Fruit fly (Drosophila melanogaster) whole organism, embryonic: ENCODE data around the gene CG12723.

Experiments used
- CG10267 ChIP-seq: fragments of 200-800 bp; sonication (Bioruptor generic); optimal IDR thresholded peaks from 2 replicates; lab custom pipeline; 2018; ENCODE audit warnings: missing biosample characterization, mild to moderate bottlenecking, missing genetic modification characterization, moderate library complexity
- CG11093 ChIP-seq: fragments of 200-800 bp; sonication (Bioruptor generic); IDR thresholded peaks from 3 replicates; pipeline ENCODE4 v1.3.6; 2022; ENCODE audit warnings: missing biosample characterization, missing genetic modification characterization
- CG11560 ChIP-seq: fragments of 200-800 bp; sonication (Bioruptor generic); IDR thresholded peaks from 3 replicates; pipeline ENCODE4 v1.3.6; 2022; ENCODE audit warnings: missing biosample characterization, missing genetic modification characterization
- CG11723 ChIP-seq: fragments of 200-800 bp; sonication (Bioruptor generic); optimal IDR thresholded peaks from 2 replicates; lab custom pipeline; 2017; ENCODE audit warnings: missing biosample characterization, mild to moderate bottlenecking, missing genetic modification characterization
- CG12299 ChIP-seq: fragments of 200-800 bp; sonication (Bioruptor generic); optimal IDR thresholded peaks from 2 replicates; lab custom pipeline; 2018; ENCODE audit warnings: missing biosample characterization, mild to moderate bottlenecking, missing genetic modification characterization
- CG12744 ChIP-seq: fragments of 200-800 bp; sonication (Bioruptor generic); optimal IDR thresholded peaks from 2 replicates; lab custom pipeline; 2016; ENCODE audit warnings: missing biosample characterization, missing genetic modification characterization
- CG13296 ChIP-seq: fragments of 200-800 bp; sonication (Bioruptor generic); optimal IDR thresholded peaks from 3 replicates; lab custom pipeline; 2018; ENCODE audit warnings: missing biosample characterization, mild to moderate bottlenecking, missing genetic modification characterization
- CG1602 ChIP-seq: fragments of 200-800 bp; sonication (Bioruptor generic); optimal IDR thresholded peaks from 3 replicates; lab custom pipeline; 2016; ENCODE audit warnings: missing biosample characterization, missing genetic modification characterization
- CG16813 ChIP-seq: fragments of 200-800 bp; sonication (Bioruptor generic); IDR thresholded peaks from 3 replicates; pipeline ENCODE4 v1.3.6; 2022; ENCODE audit warnings: missing biosample characterization, missing genetic modification characterization; ENCODE audit not compliant: partially characterized antibody
- CG17361 ChIP-seq: fragments of 200-800 bp; sonication (Bioruptor generic); IDR thresholded peaks from 3 replicates; pipeline ENCODE4 v1.3.6; 2022; ENCODE audit warnings: missing biosample characterization, missing genetic modification characterization
- CG18599 ChIP-seq: fragments of 200-800 bp; sonication (Bioruptor generic); optimal IDR thresholded peaks from 3 replicates; lab custom pipeline; 2017; ENCODE audit warnings: missing biosample characterization, missing genetic modification characterization, mild to moderate bottlenecking, moderate library complexity, missing genetic modification reagents
- CG2678 ChIP-seq: fragments of 200-800 bp; sonication (Bioruptor generic); optimal IDR thresholded peaks from 3 replicates; lab custom pipeline; 2019; ENCODE audit warnings: missing biosample characterization, mild to moderate bottlenecking, missing genetic modification characterization, moderate library complexity
- CG34224 ChIP-seq: fragments of 200-800 bp; sonication (Bioruptor generic); IDR thresholded peaks from 3 replicates; pipeline ENCODE4 v1.3.6; 2022; ENCODE audit warnings: missing biosample characterization, missing genetic modification characterization; ENCODE audit not compliant: partially characterized antibody
- CG3726 ChIP-seq: fragments of 200-800 bp; sonication (Bioruptor generic); IDR thresholded peaks from 3 replicates; pipeline ENCODE4, ENCODE4 v1.3.6; 2022; ENCODE audit warnings: missing biosample characterization, missing genetic modification characterization
- CG3995 ChIP-seq: fragments of 200-800 bp; sonication (Bioruptor generic); optimal IDR thresholded peaks from 3 replicates; lab custom pipeline; 2016; ENCODE audit warnings: missing biosample characterization, missing genetic modification characterization
- CG4424 ChIP-seq: fragments of 200-800 bp; sonication (Bioruptor generic); optimal IDR thresholded peaks from 3 replicates; lab custom pipeline; 2016; ENCODE audit warnings: missing biosample characterization, missing genetic modification characterization
- CG4707 ChIP-seq: fragments of 200-800 bp; sonication (Bioruptor generic); optimal IDR thresholded peaks from 2 replicates; lab custom pipeline; 2018; ENCODE audit warnings: missing biosample characterization, mild to moderate bottlenecking, missing genetic modification characterization, moderate library complexity
- CG5953 ChIP-seq: fragments of 200-800 bp; sonication (Bioruptor generic); IDR thresholded peaks from 2 replicates; pipeline ENCODE4 v1.3.6; 2022; ENCODE audit warnings: missing biosample characterization, missing genetic modification characterization
- CG7839 ChIP-seq: fragments of 200-800 bp; sonication (Bioruptor generic); optimal IDR thresholded peaks from 3 replicates; lab custom pipeline; 2018; ENCODE audit warnings: missing biosample characterization, mild to moderate bottlenecking, missing genetic modification characterization, moderate library complexity
- CG9437 ChIP-seq: fragments of 200-800 bp; sonication (Bioruptor generic); optimal IDR thresholded peaks from 2 replicates; lab custom pipeline; 2018; ENCODE audit warnings: missing biosample characterization, mild to moderate bottlenecking, missing genetic modification characterization
- Dp ChIP-seq: fragments of 200-800 bp; sonication (Bioruptor generic); optimal IDR thresholded peaks from 2 replicates; lab custom pipeline; 2018; ENCODE audit warnings: missing biosample characterization, mild to moderate bottlenecking, missing genetic modification characterization, moderate library complexity
- HLH3B ChIP-seq: fragments of 200-800 bp; sonication (Bioruptor generic); IDR thresholded peaks from 2 replicates; pipeline ENCODE4 v1.3.6; 2022; ENCODE audit warnings: missing biosample characterization, missing genetic modification characterization
- Hr3 ChIP-seq: fragments of 200-800 bp; sonication (Bioruptor generic); optimal IDR thresholded peaks from 3 replicates; lab custom pipeline; 2016; ENCODE audit warnings: missing biosample characterization, missing genetic modification characterization
- Hr39 ChIP-seq: fragments of >200 bp; optimal IDR thresholded peaks from 2 replicates; lab custom pipeline; 2017
- NfI ChIP-seq: fragments of 200-800 bp; sonication (Bioruptor generic); optimal IDR thresholded peaks from 3 replicates; lab custom pipeline; 2018; ENCODE audit warnings: missing biosample characterization, mild to moderate bottlenecking, missing genetic modification characterization, moderate library complexity
- Oaz ChIP-seq: fragments of 200-800 bp; sonication (Bioruptor generic); IDR thresholded peaks from 2 replicates; pipeline ENCODE4 v1.3.6; 2022; ENCODE audit warnings: missing biosample characterization, missing genetic modification characterization
- Scr ChIP-seq: fragments of 200-800 bp; sonication (Bioruptor generic); IDR thresholded peaks from 2 replicates; pipeline ENCODE4 v1.3.6; 2022; ENCODE audit warnings: missing biosample characterization, missing genetic modification characterization; ENCODE audit not compliant: partially characterized antibody
- Sry-δ ChIP-seq: fragments of 200-800 bp; sonication (Bioruptor generic); optimal IDR thresholded peaks from 2 replicates; lab custom pipeline; 2016; ENCODE audit warnings: missing biosample characterization, missing genetic modification characterization
- ab ChIP-seq: fragments of 200-800 bp; sonication (Bioruptor generic); optimal IDR thresholded peaks from 2 replicates; lab custom pipeline; 2016; ENCODE audit warnings: missing biosample characterization, missing genetic modification characterization
- chn ChIP-seq: fragments of 200-800 bp; sonication (Bioruptor generic); optimal IDR thresholded peaks from 2 replicates; lab custom pipeline; 2016; ENCODE audit warnings: missing biosample characterization, missing genetic modification characterization
- ci ChIP-seq: fragments of 200-800 bp; sonication (Bioruptor generic); IDR thresholded peaks from 3 replicates; pipeline ENCODE4 v1.3.6; 2022; ENCODE audit warnings: missing biosample characterization, missing genetic modification characterization
- da ChIP-seq: fragments of 200-800 bp; sonication (Bioruptor generic); optimal IDR thresholded peaks from 2 replicates; lab custom pipeline; 2016; ENCODE audit warnings: missing biosample characterization, missing genetic modification characterization
- dan ChIP-seq: fragments of 200-800 bp; sonication (Bioruptor generic); IDR thresholded peaks from 2 replicates; pipeline ENCODE4 v1.3.6; 2022; ENCODE audit warnings: missing biosample characterization, missing genetic modification characterization
- emc ChIP-seq: fragments of 200-800 bp; sonication (Bioruptor generic); optimal IDR thresholded peaks from 2 replicates; lab custom pipeline; 2016; ENCODE audit warnings: missing biosample characterization, missing genetic modification characterization
- ewg ChIP-seq: fragments of 200-800 bp; sonication (Bioruptor generic); optimal IDR thresholded peaks from 3 replicates; lab custom pipeline; 2017; ENCODE audit warnings: mild to moderate bottlenecking, missing biosample characterization, missing genetic modification reagents, missing genetic modification characterization
- fu2 ChIP-seq: fragments of 200-800 bp; sonication (Bioruptor generic); optimal IDR thresholded peaks from 2 replicates; lab custom pipeline; 2016; ENCODE audit warnings: missing biosample characterization, missing genetic modification characterization
- gcm ChIP-seq: fragments of 200-800 bp; sonication (Bioruptor generic); optimal IDR thresholded peaks from 2 replicates; lab custom pipeline; 2019; ENCODE audit warnings: missing biosample characterization, mild to moderate bottlenecking, missing genetic modification characterization, moderate library complexity
- kay ChIP-seq: fragments of 200-800 bp; sonication (Bioruptor generic); optimal IDR thresholded peaks from 2 replicates; lab custom pipeline; 2016; ENCODE audit warnings: missing biosample characterization, missing genetic modification characterization
- kni ChIP-seq: fragments of 200-800 bp; sonication (Bioruptor generic); optimal IDR thresholded peaks from 3 replicates; lab custom pipeline; 2017; ENCODE audit warnings: mild to moderate bottlenecking, missing biosample characterization, missing genetic modification reagents, missing genetic modification characterization
- odd ChIP-seq: fragments of 200-800 bp; sonication (Bioruptor generic); optimal IDR thresholded peaks from 2 replicates; lab custom pipeline; 2017; ENCODE audit warnings: missing biosample characterization, mild to moderate bottlenecking, missing genetic modification characterization
- schlank ChIP-seq: fragments of 200-800 bp; sonication (Bioruptor generic); optimal IDR thresholded peaks from 2 replicates; lab custom pipeline; 2018; ENCODE audit warnings: missing biosample characterization, mild to moderate bottlenecking, missing genetic modification characterization
- sens ChIP-seq: fragments of 200-800 bp; sonication (Bioruptor generic); peaks from one replicate; lab custom pipeline; 2016; ENCODE audit warnings: missing biosample characterization, missing genetic modification characterization
- sens-2 ChIP-seq: fragments of 200-800 bp; sonication (Bioruptor generic); IDR thresholded peaks from 2 replicates; pipeline ENCODE4 v1.3.6; 2022; ENCODE audit warnings: missing biosample characterization, missing genetic modification characterization
- sqz ChIP-seq: fragments of 200-800 bp; sonication (Bioruptor generic); optimal IDR thresholded peaks from 3 replicates; lab custom pipeline; 2018; ENCODE audit warnings: missing biosample characterization, mild to moderate bottlenecking, missing genetic modification characterization
- ssp ChIP-seq: fragments of 200-800 bp; sonication (Bioruptor generic); IDR thresholded peaks from 2 replicates; pipeline ENCODE4 v1.3.6; 2022; ENCODE audit warnings: missing biosample characterization, missing genetic modification characterization
- sug ChIP-seq: fragments of 200-800 bp; optimal IDR thresholded peaks from 2 replicates; lab custom pipeline; 2019; ENCODE audit warnings: missing biosample characterization, mild to moderate bottlenecking, missing genetic modification characterization, moderate library complexity
- tll ChIP-seq, 2 experiments: fragments of 200-800 bp in 1 of 2; fragments of >200 bp in 1 of 2; sonication (Bioruptor generic) in 1 of 2; optimal IDR thresholded peaks; 2 replicates each; lab custom pipeline; 2017 to 2019; ENCODE audit warnings: missing biosample characterization in 2 of 2, missing genetic modification characterization in 2 of 2, mild to moderate bottlenecking in 1 of 2, moderate library complexity in 1 of 2
- tna ChIP-seq: fragments of 200-800 bp; sonication (Bioruptor generic); IDR thresholded peaks from 2 replicates; pipeline ENCODE4 v1.3.6; 2022; ENCODE audit warnings: missing biosample characterization, missing genetic modification characterization; ENCODE audit not compliant: partially characterized antibody
- trh ChIP-seq: fragments of 200-800 bp; sonication (Bioruptor generic); optimal IDR thresholded peaks from 2 replicates; lab custom pipeline; 2016; ENCODE audit warnings: missing biosample characterization, missing genetic modification characterization
- vfl ChIP-seq: fragments of 200-800 bp; sonication (Bioruptor generic); optimal IDR thresholded peaks from 2 replicates; lab custom pipeline; 2016; ENCODE audit warnings: missing biosample characterization, missing genetic modification characterization
- zfh1 ChIP-seq: fragments of 200-800 bp; sonication (Bioruptor generic); IDR thresholded peaks from 3 replicates; pipeline ENCODE4 v1.3.6; 2022; ENCODE audit warnings: missing biosample characterization, missing genetic modification characterization

The CG12723 gene

DNA sequence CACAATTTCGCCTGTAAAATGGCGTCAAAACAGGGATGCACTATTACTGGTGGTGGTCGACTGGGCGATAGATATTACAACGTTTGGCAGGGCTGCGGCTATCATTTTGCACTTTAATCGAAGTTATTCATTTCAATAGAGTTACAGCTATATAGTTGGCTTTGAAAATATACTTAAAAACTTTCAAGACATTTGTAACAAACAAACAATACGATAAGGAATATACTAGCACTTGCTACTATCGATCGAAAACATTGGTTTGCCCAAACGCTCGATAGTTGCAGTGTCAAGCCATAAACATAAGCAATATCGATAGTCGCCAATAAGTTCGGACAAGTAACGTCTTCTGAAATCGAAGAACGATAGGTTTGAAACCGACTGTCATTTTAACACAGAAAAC lies 32.2 kb downstream of the CG12723 start, which contains the start of the genes Bap60 and CG12096 (continued):
- TF ChIP-seq CG11093 (GFP tag; lab: Robert Waterston, UW) (peak; percentile 32; the same call in 1 of the 3 replicates), CG9437 (GFP tag; lab: Kevin White, UChicago) (peak; percentile 77), sens (peak; percentile 95), CG16813 (GFP tag; lab: Robert Waterston, UW) (peak; percentile 96), CG11723 (GFP tag; lab: Kevin White, UChicago) (peak; percentile 55), emc (GFP tag; lab: Kevin White, UChicago) (peak; percentile 51), sug (tag; lab: Kevin White, UChicago) (peak; percentile 86), Hr3 (GFP tag; lab: Kevin White, UChicago) (peak; percentile 70), ewg (peak; percentile 45), Oaz (GFP tag; lab: Robert Waterston, UW) (no peak), tll (GFP tag; optimal IDR thresholded peaks at IDR 0.05; lab: Kevin White, UChicago) (peak in 1 of 2 experiments; percentile 86), tna (peak; percentile 70; the same call in 1 of the 2 replicates), CG3726 (no peak), dan (GFP tag; lab: Robert Waterston, UW) (no peak), CG18599 (GFP tag; lab: Kevin White, UChicago) (no peak), sens-2 (GFP tag; lab: Robert Waterston, UW) (no peak), CG5953 (GFP tag; lab: Robert Waterston, UW) (no peak), CG7839 (tag; lab: Kevin White, UChicago) (peak; percentile 80), HLH3B (no peak), ci (GFP tag; lab: Robert Waterston, UW) (peak; percentile 68; the same call in 2 of the 3 replicates), CG10267 (tag; lab: Kevin White, UChicago) (peak; percentile 78), Sry-δ (GFP tag; lab: Kevin White, UChicago) (peak; percentile 98), Scr (GFP tag; lab: Robert Waterston, UW) (peak; percentile 97), chn (GFP tag; lab: Kevin White, UChicago) (peak; percentile 55), NfI (GFP tag; lab: Kevin White, UChicago) (peak; percentile 74), Hr39 (no peak), kay (GFP tag; lab: Kevin White, UChicago) (peak; percentile 35), ab (GFP tag; lab: Kevin White, UChicago) (peak; percentile 21), CG12744 (GFP tag; lab: Kevin White, UChicago) (peak; percentile 68), CG1602 (GFP tag; lab: Kevin White, UChicago) (peak; percentile 62), fu2 (GFP tag; lab: Kevin White, UChicago) (peak; percentile 88), ssp (GFP tag; lab: Robert Waterston, UW) (peak; percentile 63), CG34224 (GFP tag; lab: Robert Waterston, UW) (peak; percentile 89), CG2678 (no peak), gcm (GFP tag; lab: Kevin White, UChicago) (peak; percentile 27), CG4707 (GFP tag; lab: Kevin White, UChicago) (no peak), trh (no peak), CG12299 (tag; lab: Kevin White, UChicago) (peak; percentile 50), da (GFP tag; lab: Kevin White, UChicago) (peak; percentile 52), CG17361 (GFP tag; lab: Robert Waterston, UW) (peak; percentile 84), sqz (GFP tag; lab: Kevin White, UChicago) (no peak), CG13296 (GFP tag; lab: Kevin White, UChicago) (peak; percentile 64), kni (peak; percentile 41), Dp (GFP tag; lab: Kevin White, UChicago) (peak; percentile 39), CG3995 (GFP tag; lab: Kevin White, UChicago) (peak; percentile 94), CG4424 (peak; percentile 51), CG11560 (no peak), schlank (tag; lab: Kevin White, UChicago) (peak; percentile 41), odd (GFP tag; lab: Kevin White, UChicago) (peak; percentile 44), zfh1 (GFP tag; lab: Robert Waterston, UW) (peak; percentile 56; the same call in 2 of the 3 replicates), vfl (GFP tag; lab: Kevin White, UChicago) (peak; percentile 71)
